Fruit fly (Drosophila melanogaster) whole organism, embryonic: ENCODE data around the gene CG13144.

Experiments
- ATbp ChIP-seq: fragments of 200-800 bp; sonication (Bioruptor generic); optimal IDR thresholded peaks from 2 replicates; lab custom pipeline; 2017; ENCODE audit warnings: missing biosample characterization, mild to moderate bottlenecking, missing genetic modification characterization, missing genetic modification reagents
- Atf6 ChIP-seq: fragments of 200-800 bp; sonication (Bioruptor generic); IDR thresholded peaks from 2 replicates; pipeline ENCODE4 v1.3.6; 2022; ENCODE audit warnings: missing biosample characterization, missing genetic modification characterization
- Blimp-1 ChIP-seq: fragments of 200-800 bp; sonication (Bioruptor generic); optimal IDR thresholded peaks from 3 replicates; lab custom pipeline; 2018; ENCODE audit warnings: missing biosample characterization, missing genetic modification characterization, mild to moderate bottlenecking, moderate library complexity, missing genetic modification reagents
- CG10321 ChIP-seq: fragments of 200-800 bp; sonication (Bioruptor generic); IDR thresholded peaks from 2 replicates; pipeline ENCODE4 v1.3.6; 2022; ENCODE audit warnings: missing biosample characterization, missing genetic modification characterization
- CG10543 ChIP-seq: fragments of 200-800 bp; sonication (Bioruptor generic); optimal IDR thresholded peaks from 3 replicates; lab custom pipeline; 2017; ENCODE audit warnings: missing biosample characterization, mild to moderate bottlenecking, missing genetic modification characterization, moderate library complexity
- CG11504 ChIP-seq: fragments of 200-800 bp; sonication (Bioruptor generic); optimal IDR thresholded peaks from 3 replicates; lab custom pipeline; 2019; ENCODE audit warnings: missing biosample characterization, mild to moderate bottlenecking, missing genetic modification characterization, moderate library complexity
- CG11560 ChIP-seq: fragments of 200-800 bp; sonication (Bioruptor generic); IDR thresholded peaks from 3 replicates; pipeline ENCODE4 v1.3.6; 2022; ENCODE audit warnings: missing biosample characterization, missing genetic modification characterization
- CG11695 ChIP-seq: fragments of 200-800 bp; sonication (Bioruptor generic); IDR thresholded peaks from 3 replicates; pipeline ENCODE4 v1.3.6; 2022; ENCODE audit warnings: missing biosample characterization, missing genetic modification characterization
- CG11696 ChIP-seq: fragments of 200-800 bp; sonication (Bioruptor generic); IDR thresholded peaks from 2 replicates; pipeline ENCODE4 v1.3.6; 2022; ENCODE audit warnings: missing biosample characterization, missing genetic modification characterization
- CG13123 ChIP-seq: fragments of 200-800 bp; sonication (Bioruptor generic); optimal IDR thresholded peaks from 2 replicates; lab custom pipeline; 2016; ENCODE audit warnings: missing biosample characterization, missing genetic modification characterization
- CG15269 ChIP-seq: fragments of 200-800 bp; sonication (Bioruptor generic); optimal IDR thresholded peaks from 2 replicates; lab custom pipeline; 2018; ENCODE audit warnings: missing biosample characterization, mild to moderate bottlenecking, missing genetic modification characterization, moderate library complexity
- CG17328 ChIP-seq: fragments of 200-800 bp; sonication (Bioruptor generic); IDR thresholded peaks from 2 replicates; pipeline ENCODE4 v1.3.6; 2022; ENCODE audit warnings: missing biosample characterization, missing genetic modification characterization
- CG17359 ChIP-seq: fragments of 200-800 bp; sonication (Bioruptor generic); optimal IDR thresholded peaks from 3 replicates; lab custom pipeline; 2018; ENCODE audit warnings: missing biosample characterization, mild to moderate bottlenecking, missing genetic modification characterization, moderate library complexity
- CG30403 ChIP-seq: fragments of 200-800 bp; sonication (Bioruptor generic); optimal IDR thresholded peaks from 3 replicates; lab custom pipeline; 2016; ENCODE audit warnings: missing biosample characterization, missing genetic modification characterization
- CG31365 ChIP-seq: fragments of 200-800 bp; sonication (Bioruptor generic); optimal IDR thresholded peaks from 2 replicates; lab custom pipeline; 2018; ENCODE audit warnings: missing biosample characterization, mild to moderate bottlenecking, missing genetic modification characterization
- CG43689 ChIP-seq: fragments of 200-800 bp; sonication (Bioruptor generic); IDR thresholded peaks from 2 replicates; pipeline ENCODE4 v1.3.6; 2022; ENCODE audit warnings: missing biosample characterization, missing genetic modification characterization
- CG4820 ChIP-seq: fragments of 200-800 bp; sonication (Bioruptor generic); optimal IDR thresholded peaks from 3 replicates; lab custom pipeline; 2016; ENCODE audit warnings: missing biosample characterization, missing genetic modification characterization
- CG6654 ChIP-seq: fragments of 200-800 bp; sonication (Bioruptor generic); optimal IDR thresholded peaks from 2 replicates; lab custom pipeline; 2017; ENCODE audit warnings: missing biosample characterization, mild to moderate bottlenecking, missing genetic modification characterization
- CG7839 ChIP-seq: fragments of 200-800 bp; sonication (Bioruptor generic); optimal IDR thresholded peaks from 3 replicates; lab custom pipeline; 2018; ENCODE audit warnings: missing biosample characterization, mild to moderate bottlenecking, missing genetic modification characterization, moderate library complexity
- CG8765 ChIP-seq: fragments of 200-800 bp; sonication (Bioruptor generic); IDR thresholded peaks from 2 replicates; pipeline ENCODE4 v1.3.6; 2022; ENCODE audit warnings: missing biosample characterization, missing genetic modification characterization
- CG9932 ChIP-seq: fragments of 200-800 bp; sonication (Bioruptor generic); IDR thresholded peaks from 2 replicates; pipeline ENCODE4 v1.3.6; 2022; ENCODE audit warnings: missing biosample characterization, missing genetic modification characterization
- D19A ChIP-seq: fragments of 200-800 bp; optimal IDR thresholded peaks from 3 replicates; lab custom pipeline; 2019; ENCODE audit warnings: missing biosample characterization, mild to moderate bottlenecking, missing genetic modification characterization, moderate library complexity
- Doc3 ChIP-seq: fragments of 200-800 bp; sonication (Bioruptor generic); IDR thresholded peaks from 3 replicates; pipeline ENCODE4 v1.3.6; 2022; ENCODE audit warnings: missing biosample characterization, missing genetic modification characterization; ENCODE audit not compliant: partially characterized antibody
- Dp ChIP-seq: fragments of 200-800 bp; sonication (Bioruptor generic); optimal IDR thresholded peaks from 2 replicates; lab custom pipeline; 2018; ENCODE audit warnings: missing biosample characterization, mild to moderate bottlenecking, missing genetic modification characterization, moderate library complexity
- Eip74EF ChIP-seq, 2 experiments: fragments of 200-800 bp in 1 of 2; fragments of >200 bp in 1 of 2; sonication (Bioruptor generic) in 1 of 2; optimal IDR thresholded peaks; 2 replicates each; lab custom pipeline; 2017 to 2019; ENCODE audit warnings: missing biosample characterization in 2 of 2, missing genetic modification characterization in 2 of 2, mild to moderate bottlenecking in 1 of 2, moderate library complexity in 1 of 2
- Fer2 ChIP-seq: fragments of 200-800 bp; sonication (Bioruptor generic); optimal IDR thresholded peaks from 2 replicates; lab custom pipeline; 2018; ENCODE audit warnings: missing biosample characterization, mild to moderate bottlenecking, missing genetic modification characterization, moderate library complexity
- HLH4C ChIP-seq: fragments of 200-800 bp; sonication (Bioruptor generic); IDR thresholded peaks from 3 replicates; pipeline ENCODE4 v1.3.6; 2022; ENCODE audit warnings: missing biosample characterization, missing genetic modification characterization; ENCODE audit not compliant: partially characterized antibody
- Hmr ChIP-seq: fragments of 200-800 bp; sonication (Bioruptor generic); optimal IDR thresholded peaks from 3 replicates; lab custom pipeline; 2017; ENCODE audit warnings: mild to moderate bottlenecking, missing biosample characterization, missing genetic modification reagents, missing genetic modification characterization
- Hr51 ChIP-seq, 2 experiments: fragments of 200-800 bp; sonication (Bioruptor generic); optimal IDR thresholded peaks; 2 replicates in 1 of 2; 3 replicates in 1 of 2; lab custom pipeline; 2016 to 2018; ENCODE audit warnings: missing biosample characterization in 2 of 2, missing genetic modification characterization in 2 of 2, mild to moderate bottlenecking in 1 of 2, moderate library complexity in 1 of 2
- Med ChIP-seq: fragments of 200-800 bp; sonication (Bioruptor generic); peaks from one replicate; lab custom pipeline; 2016; ENCODE audit warnings: missing biosample characterization, missing genetic modification characterization, mild to moderate bottlenecking, inconsistent platforms, moderate library complexity
- Oaz ChIP-seq: fragments of 200-800 bp; sonication (Bioruptor generic); IDR thresholded peaks from 2 replicates; pipeline ENCODE4 v1.3.6; 2022; ENCODE audit warnings: missing biosample characterization, missing genetic modification characterization
- amos ChIP-seq: fragments of 200-800 bp; sonication (Bioruptor generic); IDR thresholded peaks from 2 replicates; pipeline ENCODE4 v1.3.6; 2022; ENCODE audit warnings: missing biosample characterization, missing genetic modification characterization; ENCODE audit not compliant: partially characterized antibody
- chinmo ChIP-seq: fragments of 200-800 bp; sonication (Bioruptor generic); IDR thresholded peaks from 4 replicates; pipeline ENCODE4 v1.3.6; 2022; ENCODE audit warnings: missing biosample characterization, missing genetic modification characterization; ENCODE audit not compliant: partially characterized antibody
- crc ChIP-seq: fragments of 200-800 bp; sonication (Bioruptor generic); optimal IDR thresholded peaks from 2 replicates; lab custom pipeline; 2016; ENCODE audit warnings: missing biosample characterization, missing genetic modification characterization
- croc ChIP-seq: fragments of 200-800 bp; sonication (Bioruptor generic); conservative IDR thresholded peaks from 3 replicates; pipeline ENCODE4 v1.3.6; 2022; ENCODE audit warnings: missing biosample characterization, missing genetic modification characterization
- ftz-f1 ChIP-seq: fragments of 200-800 bp; sonication (Bioruptor generic); optimal IDR thresholded peaks from 2 replicates; lab custom pipeline; 2016; ENCODE audit warnings: missing biosample characterization, missing genetic modification characterization
- gem ChIP-seq: fragments of 200-800 bp; sonication (Bioruptor generic); optimal IDR thresholded peaks from 2 replicates; lab custom pipeline; 2019; ENCODE audit warnings: missing biosample characterization, mild to moderate bottlenecking, missing genetic modification characterization, moderate library complexity
- kah ChIP-seq: fragments of 200-800 bp; sonication (Bioruptor generic); optimal IDR thresholded peaks from 2 replicates; lab custom pipeline; 2018; ENCODE audit warnings: missing biosample characterization, mild to moderate bottlenecking, missing genetic modification characterization
- peb ChIP-seq: fragments of 200-800 bp; sonication (Bioruptor generic); IDR thresholded peaks from 2 replicates; pipeline ENCODE4 v1.3.6; 2022; ENCODE audit warnings: missing biosample characterization, missing genetic modification characterization
- ranshi ChIP-seq: fragments of 200-800 bp; sonication (Bioruptor generic); IDR thresholded peaks from 2 replicates; pipeline ENCODE4 v1.3.6; 2022; ENCODE audit warnings: missing biosample characterization, missing genetic modification characterization
- sc ChIP-seq, 3 experiments: fragments of >200 bp in 2 of 3; fragments of 200-800 bp in 1 of 3; sonication (Bioruptor generic) in 1 of 3; optimal IDR thresholded peaks; 2 replicates in 2 of 3; 3 replicates in 1 of 3; lab custom pipeline; 2017; ENCODE audit warnings: mild to moderate bottlenecking in 1 of 3, missing biosample characterization in 1 of 3, missing genetic modification characterization in 1 of 3, missing genetic modification reagents in 1 of 3
- sd ChIP-seq: fragments of 200-800 bp; sonication (Bioruptor generic); optimal IDR thresholded peaks from 3 replicates; lab custom pipeline; 2018; ENCODE audit warnings: missing biosample characterization, mild to moderate bottlenecking, missing genetic modification characterization, moderate library complexity
- sens ChIP-seq: fragments of 200-800 bp; sonication (Bioruptor generic); peaks from one replicate; lab custom pipeline; 2016; ENCODE audit warnings: missing biosample characterization, missing genetic modification characterization
- slbo ChIP-seq: fragments of 200-800 bp; sonication (Bioruptor generic); IDR thresholded peaks from 2 replicates; pipeline ENCODE4 v1.3.6; 2022; ENCODE audit warnings: missing biosample characterization, missing genetic modification characterization
- sr ChIP-seq: fragments of 200-800 bp; sonication (Bioruptor generic); IDR thresholded peaks from 3 replicates; pipeline ENCODE4 v1.3.6; 2022; ENCODE audit warnings: missing biosample characterization, missing genetic modification characterization
- vnd ChIP-seq: fragments of 200-800 bp; sonication (Bioruptor generic); IDR thresholded peaks from 3 replicates; pipeline ENCODE4 v1.3.6; 2022; ENCODE audit warnings: missing biosample characterization, missing genetic modification characterization; ENCODE audit not compliant: partially characterized antibody
- vvl ChIP-seq: fragments of 200-800 bp; sonication (Bioruptor generic); IDR thresholded peaks from 2 replicates; pipeline ENCODE4 v1.3.6; 2022; ENCODE audit warnings: missing biosample characterization, missing genetic modification characterization
- zfh2 ChIP-seq: fragments of 200-800 bp; sonication (Bioruptor generic); optimal IDR thresholded peaks from 2 replicates; lab custom pipeline; 2016; ENCODE audit warnings: missing biosample characterization, missing genetic modification characterization

CG13144 gene

dm6 chr2L:10515553-10516174, 24.4 kb upstream of the CG13144 start:
- TF ChIP-seq vnd (GFP tag; lab: Robert Waterston, UW) (no peak), CG43689 (GFP tag; lab: Robert Waterston, UW) (no peak), ranshi (0 out of 2 replicates have a peak, but pooled peaks have one; percentile 13), chinmo (GFP tag; lab: Robert Waterston, UW) (0 out of 4 replicates have a peak, but pooled peaks have one; percentile 58), gem (peak; percentile 0), CG30403 (GFP tag; lab: Kevin White, UChicago) (no peak), vvl (GFP tag; lab: Robert Waterston, UW) (peak; percentile 28), sens (GFP tag; lab: Kevin White, UChicago) (peak; percentile 16), Oaz (GFP tag; lab: Robert Waterston, UW) (0 out of 2 replicates have a peak, but pooled peaks have one; percentile 26), CG9932 (GFP tag; lab: Robert Waterston, UW) (0 out of 2 replicates have a peak, but pooled peaks have one; percentile 39), Hr51 (GFP tag; optimal IDR thresholded peaks at IDR 0.05; lab: Kevin White, UChicago) (peak in 1 of 2 experiments; percentile 51), Med (GFP tag; lab: Kevin White, UChicago) (peak; percentile 12), CG6654 (GFP tag; lab: Kevin White, UChicago) (no peak), D19A (peak; percentile 8), sd (tag; lab: Kevin White, UChicago) (peak; percentile 13), CG7839 (tag; lab: Kevin White, UChicago) (peak; percentile 26), croc (GFP tag; lab: Robert Waterston, UW) (no peak), CG15269 (peak; percentile 14), CG11504 (tag; lab: Kevin White, UChicago) (peak; percentile 59), Blimp-1 (GFP tag; lab: Kevin White, UChicago) (peak; percentile 79), crc (GFP tag; lab: Kevin White, UChicago) (no peak), Eip74EF (GFP tag; optimal IDR thresholded peaks at IDR 0.05; lab: Kevin White, UChicago) (peak in 1 of 2 experiments; percentile 84), Hmr (peak; percentile 15)

DNA sequence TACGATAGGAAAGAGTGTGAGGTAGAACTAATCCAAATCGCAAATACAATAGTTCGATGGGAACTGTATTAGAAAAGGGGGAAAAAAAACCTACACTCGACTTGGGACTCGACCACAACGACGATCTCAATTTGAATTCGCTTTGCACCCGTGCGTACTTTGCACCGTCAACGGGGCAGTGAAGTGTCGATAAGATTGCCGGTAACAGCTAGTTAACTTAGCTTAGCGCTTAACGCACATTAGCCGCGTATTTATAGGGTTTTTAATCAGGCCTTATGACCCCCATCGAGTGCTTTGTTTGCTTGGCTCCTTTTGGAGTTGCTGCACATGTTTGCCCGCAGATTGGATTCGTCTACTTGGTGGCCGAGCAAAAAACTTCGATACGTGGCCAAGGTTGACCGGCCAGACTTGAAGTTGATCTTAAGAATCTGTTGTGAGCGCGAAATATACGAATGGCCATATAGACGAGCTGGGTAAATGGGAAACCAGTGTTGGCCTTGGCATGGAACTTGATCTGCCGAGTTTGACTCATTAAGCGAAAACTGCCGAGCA, 23.4 kb upstream of the CG13144 start:
- TF ChIP-seq CG11695 (GFP tag; lab: Robert Waterston, UW): no peak
- TF ChIP-seq CG11560 (tag; lab: Robert Waterston, UW): no peak
- TF ChIP-seq CG10321 (GFP tag; lab: Robert Waterston, UW): no peak
- TF ChIP-seq zfh2 (GFP tag; lab: Kevin White, UChicago): no peak
- no peak for TF ChIP-seq Dp (GFP tag; lab: Kevin White, UChicago)
- no peak for TF ChIP-seq CG10543 (GFP tag; lab: Kevin White, UChicago)
- TF ChIP-seq Doc3 (GFP tag; lab: Robert Waterston, UW): no peak
- peak; percentile 47 for TF ChIP-seq ftz-f1 (GFP tag; lab: Kevin White, UChicago)
- no peak for TF ChIP-seq sc (optimal IDR thresholded peaks at IDR 0.05; lab: Kevin White, UChicago)
- no peak for TF ChIP-seq sc (GFP tag; optimal IDR thresholded peaks at IDR 0.05; lab: Kevin White, UChicago)
- no peak for TF ChIP-seq kah (GFP tag; lab: Kevin White, UChicago)
- no peak for TF ChIP-seq slbo (GFP tag; lab: Robert Waterston, UW)
- TF ChIP-seq Fer2 (tag; lab: Kevin White, UChicago): no peak
- TF ChIP-seq CG4820 (GFP tag; lab: Kevin White, UChicago): no peak
- TF ChIP-seq ATbp (GFP tag; lab: Kevin White, UChicago): no peak
- TF ChIP-seq Atf6 (GFP tag; lab: Robert Waterston, UW): no peak
- no peak for TF ChIP-seq CG13123
- TF ChIP-seq HLH4C (GFP tag; lab: Robert Waterston, UW): 0 out of 3 replicates have a peak, but pooled peaks have one; percentile 14
- no peak for TF ChIP-seq CG17328 (GFP tag; lab: Robert Waterston, UW)
- TF ChIP-seq CG11696: no peak
- no peak for TF ChIP-seq CG17359 (tag; lab: Kevin White, UChicago)
- TF ChIP-seq sr: no peak
- no peak for TF ChIP-seq amos (GFP tag; lab: Robert Waterston, UW)
- TF ChIP-seq CG31365 (tag; lab: Kevin White, UChicago): no peak
- no peak for TF ChIP-seq peb (GFP tag; lab: Robert Waterston, UW)
- no peak for TF ChIP-seq CG8765 (GFP tag; lab: Robert Waterston, UW)
